Worm (Caenorhabditis elegans) whole organism, L3 larva: Measurements from ENCODE around the gene npr-27.

ENCODE experiments used
- ama-1 ChIP-seq: fragments of 150-350 bp; optimal IDR thresholded peaks from 2 replicates; lab custom pipeline; 2018
- elt-3 ChIP-seq, 3 experiments: fragments of 150-350 bp in 1 of 3; sonication (generic microtip) in 2 of 3; optimal IDR thresholded peaks; 2 replicates in 2 of 3; 4 replicates in 1 of 3; lab custom pipeline; 2014 to 2017; ENCODE audit warnings: missing biosample characterization in 3 of 3, missing genetic modification characterization in 3 of 3
- fkh-10 ChIP-seq: sonication (generic microtip); optimal IDR thresholded peaks from 2 replicates; lab custom pipeline; 2017; ENCODE audit warnings: missing biosample characterization, missing genetic modification reagents, missing genetic modification characterization
- fkh-2 ChIP-seq: fragments of 150-350 bp; optimal IDR thresholded peaks from 2 replicates; lab custom pipeline; 2014; ENCODE audit warnings: missing biosample characterization, missing genetic modification reagents, missing genetic modification characterization
- fos-1 ChIP-seq: fragments of 150-350 bp; optimal IDR thresholded peaks from 2 replicates; lab custom pipeline; 2014; ENCODE audit warnings: missing biosample characterization, missing genetic modification characterization
- nhr-11 ChIP-seq: fragments of 150-350 bp; optimal IDR thresholded peaks from 2 replicates; lab custom pipeline; 2014; ENCODE audit warnings: missing biosample characterization, missing genetic modification characterization
- nhr-12 ChIP-seq: fragments of 150-350 bp; optimal IDR thresholded peaks from 2 replicates; lab custom pipeline; 2014; ENCODE audit warnings: missing biosample characterization, missing genetic modification characterization
- snpc-4 ChIP-seq: fragments of 150-350 bp; optimal IDR thresholded peaks from 2 replicates; lab custom pipeline; 2014; ENCODE audit warnings: missing biosample characterization, missing genetic modification characterization
- unc-39 ChIP-seq: sonication (generic microtip); optimal IDR thresholded peaks from 4 replicates; lab custom pipeline; 2017; ENCODE audit warnings: missing biosample characterization, missing genetic modification characterization
- unc-62 ChIP-seq: fragments of 150-350 bp; sonication (generic microtip); optimal IDR thresholded peaks from 4 replicates; lab custom pipeline; 2014; ENCODE audit warnings: missing biosample characterization, missing genetic modification reagents, missing genetic modification characterization
- ztf-11 ChIP-seq: fragments of 150-350 bp; optimal IDR thresholded peaks from 2 replicates; lab custom pipeline; 2014; ENCODE audit warnings: missing biosample characterization, missing genetic modification characterization

ce11 chrIV:7291066-7291465 lies 14.4 kb upstream of the npr-27 start:
- no peak for TF ChIP-seq unc-62
- TF ChIP-seq unc-39 (tag; lab: Kevin White, UChicago), result no peak
- TF ChIP-seq snpc-4 (tag; lab: Kevin White, UChicago), result no peak
- TF ChIP-seq nhr-12 (tag; lab: Kevin White, UChicago), result no peak
- no peak for TF ChIP-seq fos-1 (tag; lab: Kevin White, UChicago)
- no peak for TF ChIP-seq fkh-2
- no peak for TF ChIP-seq fkh-10 (GFP tag; lab: Kevin White, UChicago)
- no peak for TF ChIP-seq ztf-11 (tag; lab: Kevin White, UChicago)
- no peak for TF ChIP-seq elt-3 (tag; optimal IDR thresholded peaks at IDR 0.05; lab: Kevin White, UChicago)
- no peak for TF ChIP-seq nhr-11 (tag; lab: Kevin White, UChicago)
- TF ChIP-seq ama-1 (lab: Kevin White, UChicago), result no peak
